Fruit fly (Drosophila melanogaster): Measurements from ENCODE around the gene Or22b.

dm6 chr2L:1473427-1473826 is 49.1 kb upstream of the Or22b start:
- TF ChIP-seq h (optimal IDR thresholded peaks at IDR 0.05) (no peak), Sin3A (optimal IDR thresholded peaks at IDR 0.05) (no peak), psq (optimal IDR thresholded peaks at IDR 0.05) (no peak)

Data from Kc167 (cell line).